Fruit fly (Drosophila melanogaster): ENCODE results near the gene CG14238.
A peak's percentile ranks its signal among the peaks of the same experiment; 100 is the strongest.

CG14238 gene

dm6 chr3R:26443343-26443742 is 14.7 kb upstream of the CG14238 start (continued):
- TF ChIP-seq Dll (GFP tag; IDR thresholded peaks at IDR 0.05; ENCODE audit: partially characterized antibody) = no peak
- no peak for TF ChIP-seq HHEX (GFP tag; optimal IDR thresholded peaks at IDR 0.05)
- TF ChIP-seq CG34376 (GFP tag; optimal IDR thresholded peaks at IDR 0.05) = no peak
- no peak for TF ChIP-seq ttk (GFP tag; IDR thresholded peaks at IDR 0.05)
- no peak for TF ChIP-seq CG3847 (GFP tag; IDR thresholded peaks at IDR 0.05)
- TF ChIP-seq dpn (GFP tag; optimal IDR thresholded peaks at IDR 0.05) = no peak
- peak; percentile 4 for TF ChIP-seq phol (tag; optimal IDR thresholded peaks at IDR 0.05)
- no peak for TF ChIP-seq E2f1 (GFP tag; IDR thresholded peaks at IDR 0.05)
- TF ChIP-seq CG17328 (GFP tag; IDR thresholded peaks at IDR 0.05) = no peak
- TF ChIP-seq h (optimal IDR thresholded peaks at IDR 0.05) = no peak
- peak; percentile 29; the same call in 1 of the 2 replicates for TF ChIP-seq sisA (GFP tag; IDR thresholded peaks at IDR 0.05)
- TF ChIP-seq gcm (GFP tag; optimal IDR thresholded peaks at IDR 0.05) = no peak
- TF ChIP-seq row (GFP tag; IDR thresholded peaks at IDR 0.05) = peak; percentile 79

dm6 chr3R:26443875-26444511 is 14.1 kb upstream of the CG14238 start:
- no peak for TF ChIP-seq CG8944 (GFP tag; optimal IDR thresholded peaks at IDR 0.05)
- no peak for TF ChIP-seq Fer2 (tag; optimal IDR thresholded peaks at IDR 0.05)
- TF ChIP-seq run (tag; optimal IDR thresholded peaks at IDR 0.05) = peak; percentile 49
- no peak for TF ChIP-seq gce (GFP tag; IDR thresholded peaks at IDR 0.05)
- TF ChIP-seq Bgb (GFP tag; IDR thresholded peaks at IDR 0.05; ENCODE audit: partially characterized antibody) = no peak
- TF ChIP-seq tio (GFP tag; optimal IDR thresholded peaks at IDR 0.05) = peak; percentile 42
- no peak for TF ChIP-seq CG10321 (GFP tag; IDR thresholded peaks at IDR 0.05)
- no peak for TF ChIP-seq CG16815 (GFP tag; optimal IDR thresholded peaks at IDR 0.05)
- TF ChIP-seq ash1 (GFP tag; optimal IDR thresholded peaks at IDR 0.05) = no peak
- TF ChIP-seq CG5245 (GFP tag; optimal IDR thresholded peaks at IDR 0.05) = peak; percentile 29
- no peak for TF ChIP-seq CG10565 (GFP tag; optimal IDR thresholded peaks at IDR 0.05)
- TF ChIP-seq CG12744 (GFP tag; optimal IDR thresholded peaks at IDR 0.05) = no peak
- TF ChIP-seq CG34422 (GFP tag; IDR thresholded peaks at IDR 0.05) = peak; percentile 46; the same call in 1 of the 3 replicates
- TF ChIP-seq CG9609 (GFP tag; optimal IDR thresholded peaks at IDR 0.05) = no peak
- TF ChIP-seq CG15514 (GFP tag; optimal IDR thresholded peaks at IDR 0.05) = no peak
- 0 out of 2 replicates have a peak, but pooled peaks have one; percentile 14 for TF ChIP-seq ro (GFP tag; IDR thresholded peaks at IDR 0.05)
- TF ChIP-seq HmgD (GFP tag; optimal IDR thresholded peaks at IDR 0.05) = no peak
- TF ChIP-seq CG12942 (GFP tag; optimal IDR thresholded peaks at IDR 0.05) = no peak
- TF ChIP-seq Hey (tag; optimal IDR thresholded peaks at IDR 0.05) = no peak
- no peak for TF ChIP-seq Gug (GFP tag; IDR thresholded peaks at IDR 0.05)
- no peak for TF ChIP-seq sima (GFP tag; optimal IDR thresholded peaks at IDR 0.05)
- no peak for TF ChIP-seq NC2α (GFP tag; optimal IDR thresholded peaks at IDR 0.05)
- TF ChIP-seq Mrtf (GFP tag; IDR thresholded peaks at IDR 0.05) = no peak
- TF ChIP-seq Vsx1 (GFP tag; optimal IDR thresholded peaks at IDR 0.05) = no peak
- no peak; the same call in 2 of the 3 replicates for TF ChIP-seq Aef1 (GFP tag; IDR thresholded peaks at IDR 0.05)
- TF ChIP-seq Xbp1 (GFP tag; optimal IDR thresholded peaks at IDR 0.05) = peak; percentile 44
- TF ChIP-seq CG15269 (tag; optimal IDR thresholded peaks at IDR 0.05) = peak; percentile 18
- no peak for TF ChIP-seq sens-2 (GFP tag; IDR thresholded peaks at IDR 0.05)
- TF ChIP-seq CG6813 (GFP tag; optimal IDR thresholded peaks at IDR 0.05) = peak; percentile 20
- TF ChIP-seq CG3995 (GFP tag; optimal IDR thresholded peaks at IDR 0.05) = no peak
- 0 out of 2 replicates have a peak, but pooled peaks have one; percentile 31 for TF ChIP-seq danr (GFP tag; IDR thresholded peaks at IDR 0.05)
- TF ChIP-seq CG8290 (GFP tag; optimal IDR thresholded peaks at IDR 0.05) = no peak
- TF ChIP-seq CG8290 (tag; optimal IDR thresholded peaks at IDR 0.05) = no peak
- peak; percentile 57 for TF ChIP-seq Ets65A (GFP tag)
- TF ChIP-seq CG17802 (tag; optimal IDR thresholded peaks at IDR 0.05) = peak; percentile 4
- TF ChIP-seq her (GFP tag; optimal IDR thresholded peaks at IDR 0.05) = no peak
- peak; percentile 41 for TF ChIP-seq CG12659 (GFP tag; optimal IDR thresholded peaks at IDR 0.05)
- TF ChIP-seq Neu2 (GFP tag; optimal IDR thresholded peaks at IDR 0.05; ENCODE audit: borderline replicate concordance) = no peak

Data from whole organism, embryonic.